Worm (Caenorhabditis elegans): ENCODE data around the gene F49F1.5.

DNA sequence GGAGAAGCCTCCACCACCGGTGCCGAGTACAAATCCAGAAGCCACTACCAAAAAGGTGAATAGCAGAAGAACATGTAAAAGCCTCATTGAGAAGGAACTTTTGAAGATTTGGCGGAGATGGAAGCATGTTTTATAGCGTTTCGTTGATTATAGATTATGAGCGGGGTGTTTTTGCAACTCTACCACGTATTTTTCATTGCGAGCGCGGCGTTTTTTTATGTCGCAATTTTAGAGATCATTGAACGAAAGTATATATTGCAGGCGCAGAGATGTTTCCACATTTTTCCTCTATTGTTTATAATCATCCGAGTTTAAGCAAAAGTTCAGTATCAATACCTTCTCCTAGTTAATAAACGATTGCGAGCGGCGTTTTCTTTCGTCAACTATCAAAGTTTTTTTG is 15.5 kb upstream of the F49F1.5 start, which contains the start of gene F49F1.17:
- TF ChIP-seq zip-5 (tag; optimal IDR thresholded peaks at IDR 0.05) (no peak), madf-2 (tag; optimal IDR thresholded peaks at IDR 0.05) (no peak)
